Fruit fly (Drosophila melanogaster) whole organism, pupa: Measurements from ENCODE around the gene CG3792.

Experiments
- CG10348 ChIP-seq: fragments of 200-800 bp; sonication (Bioruptor generic); IDR thresholded peaks from 2 replicates; pipeline ENCODE4 v1.3.6; 2022; ENCODE audit warnings: missing biosample characterization, missing genetic modification characterization
- CG12605 ChIP-seq: fragments of 200-800 bp; sonication (Bioruptor generic); IDR thresholded peaks from 2 replicates; pipeline ENCODE4 v1.3.6; 2022; ENCODE audit warnings: missing biosample characterization, missing genetic modification characterization
- CG13204 ChIP-seq: fragments of 200-800 bp; sonication (Bioruptor generic); optimal IDR thresholded peaks from 2 replicates; lab custom pipeline; 2018; ENCODE audit warnings: missing biosample characterization, mild to moderate bottlenecking, missing genetic modification characterization, moderate library complexity
- CG14655 ChIP-seq: fragments of 200-800 bp; sonication (Bioruptor generic); optimal IDR thresholded peaks from 3 replicates; lab custom pipeline; 2017; ENCODE audit warnings: mild to moderate bottlenecking, missing biosample characterization, missing genetic modification reagents, missing genetic modification characterization
- CG15710 ChIP-seq: fragments of 200-800 bp; sonication (Bioruptor generic); optimal IDR thresholded peaks from 2 replicates; lab custom pipeline; 2018; ENCODE audit warnings: missing biosample characterization, mild to moderate bottlenecking, missing genetic modification characterization, moderate library complexity
- CG17806 ChIP-seq: fragments of 200-800 bp; sonication (Bioruptor generic); optimal IDR thresholded peaks from 2 replicates; lab custom pipeline; 2018; ENCODE audit warnings: missing biosample characterization, mild to moderate bottlenecking, missing genetic modification characterization, moderate library complexity
- CG32121 ChIP-seq: fragments of 200-800 bp; sonication (Bioruptor generic); IDR thresholded peaks from 2 replicates; pipeline ENCODE4 v1.3.6; 2022; ENCODE audit warnings: missing biosample characterization, missing genetic modification characterization
- CG34367 ChIP-seq: fragments of 200-800 bp; sonication (Bioruptor generic); optimal IDR thresholded peaks from 2 replicates; lab custom pipeline; 2018; ENCODE audit warnings: missing biosample characterization, mild to moderate bottlenecking, missing genetic modification characterization
- CG4496 ChIP-seq: fragments of 200-800 bp; sonication (Bioruptor generic); IDR thresholded peaks from 3 replicates; pipeline ENCODE4 v1.3.6; 2022; ENCODE audit warnings: missing biosample characterization, missing genetic modification characterization
- CG8159 ChIP-seq: fragments of 200-800 bp; sonication (Bioruptor generic); optimal IDR thresholded peaks from 3 replicates; lab custom pipeline; 2018; ENCODE audit warnings: missing biosample characterization, mild to moderate bottlenecking, missing genetic modification characterization, moderate library complexity
- CG8301 ChIP-seq: fragments of 200-800 bp; sonication (Bioruptor generic); optimal IDR thresholded peaks from 2 replicates; lab custom pipeline; 2018; ENCODE audit warnings: missing biosample characterization, mild to moderate bottlenecking, missing genetic modification characterization
- CG9948 ChIP-seq: fragments of 200-800 bp; sonication (Bioruptor generic); optimal IDR thresholded peaks from 2 replicates; lab custom pipeline; 2018; ENCODE audit warnings: missing biosample characterization, mild to moderate bottlenecking, missing genetic modification characterization, moderate library complexity
- D1 ChIP-seq: fragments of 200-800 bp; sonication (Bioruptor generic); optimal IDR thresholded peaks from 2 replicates; lab custom pipeline; 2018; ENCODE audit warnings: missing biosample characterization, mild to moderate bottlenecking, missing genetic modification characterization, moderate library complexity
- EcR ChIP-seq: fragments of 200-800 bp; sonication (Bioruptor generic); optimal IDR thresholded peaks from 3 replicates; lab custom pipeline; 2019; ENCODE audit warnings: missing biosample characterization, missing genetic modification characterization, mild to moderate bottlenecking, moderate library complexity, missing genetic modification reagents
- Ets98B ChIP-seq: fragments of 200-800 bp; sonication (Bioruptor generic); IDR thresholded peaks from 2 replicates; pipeline ENCODE4 v1.3.6; 2022; ENCODE audit warnings: missing biosample characterization, missing genetic modification characterization
- Pif1A ChIP-seq: fragments of 200-800 bp; sonication (Bioruptor generic); optimal IDR thresholded peaks from 3 replicates; lab custom pipeline; 2016; ENCODE audit warnings: missing biosample characterization, missing genetic modification characterization
- Pif1B ChIP-seq: fragments of 200-800 bp; sonication (Bioruptor generic); optimal IDR thresholded peaks from 3 replicates; lab custom pipeline; 2016; ENCODE audit warnings: missing biosample characterization, missing genetic modification characterization
- Snoo ChIP-seq: fragments of 200-800 bp; sonication (Bioruptor generic); optimal IDR thresholded peaks from 3 replicates; lab custom pipeline; 2017; ENCODE audit warnings: missing biosample characterization, mild to moderate bottlenecking, missing genetic modification characterization, inconsistent platforms
- fd96Ca ChIP-seq: fragments of 200-800 bp; sonication (Bioruptor generic); IDR thresholded peaks from 3 replicates; pipeline ENCODE4 v1.3.6; 2022; ENCODE audit warnings: missing biosample characterization, missing genetic modification characterization
- gl ChIP-seq: fragments of 200-800 bp; sonication (Bioruptor generic); optimal IDR thresholded peaks from 2 replicates; lab custom pipeline; 2018; ENCODE audit warnings: missing biosample characterization, mild to moderate bottlenecking, missing genetic modification characterization
- rn ChIP-seq: fragments of 200-800 bp; sonication (Bioruptor generic); IDR thresholded peaks from 2 replicates; pipeline ENCODE4 v1.3.6; 2022; ENCODE audit warnings: missing biosample characterization, missing genetic modification characterization

The CG3792 gene

DNA sequence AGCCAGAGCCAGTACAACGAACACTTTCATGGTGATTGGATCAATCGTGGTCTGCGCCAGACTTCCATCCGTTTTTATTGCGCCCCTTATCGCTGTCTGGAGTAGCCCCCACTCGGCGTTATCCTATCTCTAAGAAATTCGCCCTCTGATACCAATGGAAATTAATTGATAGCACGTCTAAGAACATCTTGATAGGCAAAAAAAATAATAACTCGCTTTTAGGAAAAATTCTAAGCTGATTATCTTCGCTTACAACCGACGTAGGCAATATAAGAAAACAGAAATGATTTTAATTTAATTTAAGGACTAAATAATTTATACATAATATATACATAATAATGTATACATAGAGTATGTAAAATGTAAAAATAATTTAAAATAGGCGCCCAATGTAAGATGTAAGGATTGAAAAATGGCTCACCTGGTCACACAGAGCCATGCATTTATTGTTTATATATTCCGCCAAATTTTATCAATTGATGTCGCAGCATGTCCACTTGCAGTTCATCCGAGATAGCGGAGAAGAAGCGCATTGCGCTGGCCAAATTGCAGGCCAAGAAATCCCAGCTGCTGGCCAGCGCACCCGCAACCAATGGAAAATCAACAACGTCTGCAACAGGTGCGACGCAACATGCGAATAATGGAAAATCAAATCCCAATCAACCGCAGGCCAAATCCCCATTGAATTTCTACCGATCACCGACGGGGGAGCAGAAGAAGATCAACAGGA, 21.9 kb upstream of the CG3792 start, which contains the start of the genes Jon25Bi and Marcal1:
Gene Jon25Bi (minus strand): TSS at position 51 of the 730 bp plus-strand sequence.
Gene Marcal1 (plus strand): TSS at position 416 of the 730 bp plus-strand sequence.
- no peak for TF ChIP-seq Ets98B (GFP tag; lab: Robert Waterston, UW)
- TF ChIP-seq CG10348 (GFP tag; lab: Robert Waterston, UW), result no peak
- no peak for TF ChIP-seq CG17806 (tag; lab: Kevin White, UChicago)
- no peak for TF ChIP-seq Pif1A (GFP tag; lab: Kevin White, UChicago)
- TF ChIP-seq CG8159 (tag; lab: Kevin White, UChicago), result no peak
- no peak for TF ChIP-seq CG12605 (GFP tag; lab: Robert Waterston, UW)
- no peak for TF ChIP-seq CG32121 (GFP tag; lab: Robert Waterston, UW)

DNA sequence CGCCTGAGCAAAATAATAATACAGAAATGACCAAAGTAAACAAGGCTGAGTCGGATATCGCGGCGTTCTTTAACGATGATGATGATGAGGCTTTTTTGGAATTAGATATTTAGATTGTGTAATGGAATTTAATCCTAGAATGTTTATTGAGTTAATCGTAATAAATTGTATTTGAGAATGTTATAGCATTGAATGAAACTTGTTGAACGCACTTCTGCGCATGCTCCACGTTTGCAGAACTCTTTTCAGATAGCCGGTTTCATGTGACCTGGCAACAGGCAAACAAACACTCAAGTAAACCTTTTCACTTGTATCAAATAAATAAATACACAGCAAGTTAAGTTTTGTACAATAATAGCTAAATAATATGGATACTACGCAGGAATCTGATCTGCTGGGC, 19.0 kb upstream of the CG3792 start, which contains the start of gene CG34124:
Gene CG34124 (plus strand): TSS at position 301 of the 400 bp plus-strand sequence.
- TF ChIP-seq CG4496 (no peak), CG17806 (tag; lab: Kevin White, UChicago) (no peak), CG8159 (tag; lab: Kevin White, UChicago) (no peak), CG14655 (no peak), rn (no peak), CG15710 (tag; lab: Kevin White, UChicago) (no peak), D1 (no peak), Pif1A (GFP tag; lab: Kevin White, UChicago) (no peak), CG34367 (tag; lab: Kevin White, UChicago) (no peak), CG32121 (GFP tag; lab: Robert Waterston, UW) (no peak), Snoo (tag; lab: Kevin White, UChicago) (no peak), EcR (no peak), Ets98B (GFP tag; lab: Robert Waterston, UW) (no peak), fd96Ca (GFP tag; lab: Robert Waterston, UW) (no peak), gl (tag; lab: Kevin White, UChicago) (no peak), CG8301 (tag; lab: Kevin White, UChicago) (no peak), Pif1B (no peak), CG9948 (tag; lab: Kevin White, UChicago) (no peak), CG12605 (GFP tag; lab: Robert Waterston, UW) (no peak), CG13204 (no peak)

DNA sequence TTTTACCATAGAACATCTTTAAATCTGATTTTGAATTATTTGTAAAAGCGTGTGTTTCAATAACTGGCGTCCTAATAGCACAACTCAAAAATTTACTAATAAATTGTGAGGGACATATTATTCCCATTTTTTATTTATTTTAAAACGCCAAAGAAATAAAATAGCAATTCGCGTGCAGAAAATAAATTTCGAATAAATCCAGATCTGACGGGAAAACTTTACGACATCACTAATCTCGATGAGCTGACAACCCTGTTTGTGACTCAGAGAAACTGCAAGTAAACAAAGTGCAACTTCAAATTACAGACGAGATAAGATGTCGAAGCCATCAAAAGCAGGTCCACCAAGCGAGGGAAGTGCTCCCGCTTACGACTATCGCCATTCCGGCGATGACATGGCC, 11.7 kb upstream of the CG3792 start, which contains the start of gene CG34125:
Gene CG34125 (plus strand): TSS at position 254 of the 400 bp plus-strand sequence.
- no peak for TF ChIP-seq Snoo (tag; lab: Kevin White, UChicago)
- no peak for TF ChIP-seq CG4496
- TF ChIP-seq CG12605 (GFP tag; lab: Robert Waterston, UW), result no peak
- TF ChIP-seq CG9948 (tag; lab: Kevin White, UChicago), result no peak
- TF ChIP-seq CG32121 (GFP tag; lab: Robert Waterston, UW), result no peak
- no peak for TF ChIP-seq rn
- TF ChIP-seq CG15710 (tag; lab: Kevin White, UChicago), result no peak
- TF ChIP-seq Pif1B, result no peak
- TF ChIP-seq CG10348 (GFP tag; lab: Robert Waterston, UW), result no peak
- no peak for TF ChIP-seq D1
- TF ChIP-seq fd96Ca (GFP tag; lab: Robert Waterston, UW), result no peak
- TF ChIP-seq gl (tag; lab: Kevin White, UChicago), result no peak
- TF ChIP-seq EcR, result no peak
- TF ChIP-seq CG34367 (tag; lab: Kevin White, UChicago), result no peak
- no peak for TF ChIP-seq CG8301 (tag; lab: Kevin White, UChicago)
- TF ChIP-seq CG13204, result no peak
- no peak for TF ChIP-seq CG8159 (tag; lab: Kevin White, UChicago)

DNA sequence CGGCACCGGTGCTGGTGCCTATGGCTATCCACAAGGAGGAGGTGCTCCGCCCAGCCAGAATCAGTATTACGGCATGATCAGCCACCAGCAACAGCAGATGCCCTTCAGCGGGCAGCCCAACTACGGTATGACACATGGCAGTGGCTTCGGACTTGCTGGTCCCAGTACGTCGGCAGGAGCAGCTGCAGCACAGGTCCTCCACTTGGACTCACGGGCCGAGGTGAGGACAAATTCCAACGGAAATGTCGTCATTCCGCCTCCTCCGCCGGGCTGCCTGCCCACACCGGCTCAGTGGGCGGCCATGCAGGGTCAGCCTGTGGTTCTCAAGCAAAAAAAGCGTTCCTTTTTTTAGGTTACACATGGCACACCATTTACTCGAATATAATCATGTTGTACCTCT, 11.2 kb upstream of the CG3792 start:
- TF ChIP-seq CG34367 (tag; lab: Kevin White, UChicago) (no peak), CG9948 (tag; lab: Kevin White, UChicago) (no peak), EcR (no peak)
- TF ChIP-seq, all 21 proteins: peak for 0

DNA sequence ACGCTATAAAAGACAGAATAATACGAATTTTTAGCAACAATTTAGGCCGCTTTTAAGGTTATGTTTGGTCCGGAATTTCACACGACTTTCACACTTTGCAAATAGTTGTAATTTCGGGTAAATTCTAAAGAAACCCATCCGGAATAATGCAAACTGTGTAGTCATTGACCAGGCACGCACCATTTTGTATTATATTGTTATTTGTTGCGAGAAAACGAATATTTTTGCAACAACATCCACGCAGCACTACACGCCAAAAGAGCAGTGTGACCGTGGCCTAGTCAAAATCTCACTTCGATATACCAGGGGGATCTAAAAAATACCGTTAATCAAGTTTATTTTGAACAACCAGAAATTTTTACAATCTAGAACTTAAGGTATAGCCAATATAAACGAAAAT, 9.6 kb upstream of the CG3792 start, which contains the start of gene eIF3i:
Gene eIF3i (minus strand): TSS at position 265 of the 400 bp plus-strand sequence.
- TF ChIP-seq Pif1A (GFP tag; lab: Kevin White, UChicago) (no peak), EcR (no peak), CG4496 (no peak), Snoo (tag; lab: Kevin White, UChicago) (no peak), CG8159 (tag; lab: Kevin White, UChicago) (no peak)

DNA sequence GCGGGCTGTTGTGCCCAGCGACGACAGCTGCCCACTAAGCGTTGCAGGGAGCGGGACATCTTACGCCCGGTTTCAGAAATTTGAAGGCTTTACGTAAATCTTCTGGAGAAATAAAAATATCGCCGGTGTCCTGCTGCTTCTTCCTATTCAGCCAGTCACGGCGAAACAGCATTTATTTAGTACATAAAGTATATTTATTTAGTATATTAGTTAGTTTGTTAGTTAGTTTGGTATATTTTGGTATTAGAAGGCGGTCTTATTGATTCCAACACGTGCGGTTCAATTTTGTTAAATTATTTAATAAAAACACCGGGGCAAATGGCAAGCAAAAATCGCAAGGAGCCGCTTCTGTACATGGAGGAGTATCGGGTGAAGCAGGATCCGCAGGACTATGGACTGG, 8.3 kb upstream of the CG3792 start, which contains the start of the genes Scox and Polr1C:
Gene Scox (minus strand): TSS at position 169 of the 400 bp plus-strand sequence.
Gene Polr1C (plus strand): TSS at position 238 of the 400 bp plus-strand sequence.
- TF ChIP-seq CG34367 (tag; lab: Kevin White, UChicago) (no peak), gl (tag; lab: Kevin White, UChicago) (no peak), Pif1B (no peak), fd96Ca (GFP tag; lab: Robert Waterston, UW) (no peak), Snoo (tag; lab: Kevin White, UChicago) (no peak)
